Worm (Caenorhabditis elegans): ENCODE data around the gene fbf-2.

- TF ChIP-seq unc-62 (GFP tag; optimal IDR thresholded peaks at IDR 0.05) (no peak), nhr-28 (tag; optimal IDR thresholded peaks at IDR 0.05) (no peak), blmp-1 (tag; optimal IDR thresholded peaks at IDR 0.05) (no peak)
Measured at ce11 chrII:6082620-6083019, 8.7 kb downstream of the fbf-2 start, which contains the start of gene F21H12.3.
